Worm (Caenorhabditis elegans) whole organism, young adult: Measurements from ENCODE around the gene D2024.1.
"Not testable (repeated sequence)": the region's sequence is repeated elsewhere in the genome, so short reads cannot be mapped to it uniquely, and the experiment has no call there.

Experiments used
- B0019.2 ChIP-seq: fragments of 200-800 bp; sonication (Bioruptor generic); conservative IDR thresholded peaks from 2 replicates; pipeline ENCODE4 v1.3.6; 2022; ENCODE audit warnings: missing genetic modification reagents, missing genetic modification characterization, missing compliant biosample characterization
- B0336.3 ChIP-seq: fragments of 200-800 bp; sonication (Bioruptor generic); IDR thresholded peaks from 2 replicates; pipeline ENCODE4 v1.3.6; 2022; ENCODE audit warnings: missing genetic modification characterization, missing compliant biosample characterization
- F39B2.1 ChIP-seq: fragments of 200-800 bp; sonication (Bioruptor generic); IDR thresholded peaks from 2 replicates; pipeline ENCODE4 v1.3.6; 2022; ENCODE audit warnings: missing genetic modification reagents, missing genetic modification characterization, missing compliant biosample characterization
- F55B11.4 ChIP-seq: sonication (generic microtip); optimal IDR thresholded peaks from 2 replicates; lab custom pipeline; 2016; ENCODE audit warnings: missing compliant biosample characterization, missing genetic modification characterization, borderline replicate concordance; ENCODE audit not compliant: insufficient read depth
- F57A8.1 ChIP-seq: fragments of 200-800 bp; sonication (Bioruptor generic); optimal IDR thresholded peaks from 2 replicates; lab custom pipeline; 2018; ENCODE audit warnings: mild to moderate bottlenecking, missing genetic modification characterization, moderate library complexity, missing compliant biosample characterization
- K12H6.12 ChIP-seq: fragments of 200-800 bp; sonication (Bioruptor generic); optimal IDR thresholded peaks from 2 replicates; lab custom pipeline; 2018; ENCODE audit warnings: mild to moderate bottlenecking, missing genetic modification characterization, missing compliant biosample characterization
- T26A5.8 ChIP-seq: sonication (generic microtip); optimal IDR thresholded peaks from 2 replicates; lab custom pipeline; 2016; ENCODE audit warnings: missing genetic modification characterization, missing compliant biosample characterization
- Y53G8AR.9 ChIP-seq: fragments of 200-800 bp; sonication (Bioruptor generic); conservative IDR thresholded peaks from 2 replicates; pipeline ENCODE4 v1.3.6; 2022; ENCODE audit warnings: missing genetic modification reagents, missing genetic modification characterization, missing compliant biosample characterization
- Y56A3A.18 ChIP-seq: fragments of 200-800 bp; sonication (Bioruptor generic); IDR thresholded peaks from 2 replicates; pipeline ENCODE4 v1.3.6; 2022; ENCODE audit warnings: missing genetic modification reagents, missing genetic modification characterization, missing compliant biosample characterization
- Y67H2A.10 ChIP-seq: fragments of 200-800 bp; sonication (Bioruptor generic); conservative IDR thresholded peaks from 2 replicates; pipeline ENCODE4 v1.3.6; 2022; ENCODE audit warnings: missing genetic modification reagents, missing genetic modification characterization, missing compliant biosample characterization
- Y79H2A.3 ChIP-seq: fragments of 200-800 bp; sonication (Bioruptor generic); conservative IDR thresholded peaks from 2 replicates; pipeline ENCODE4 v1.3.6; 2022; ENCODE audit warnings: missing genetic modification reagents, missing genetic modification characterization, missing compliant biosample characterization
- ZK185.1 ChIP-seq: sonication (generic microtip); optimal IDR thresholded peaks from 2 replicates; lab custom pipeline; 2016; ENCODE audit warnings: mild to moderate bottlenecking, missing genetic modification characterization, missing compliant biosample characterization; ENCODE audit not compliant: poor library complexity, severe bottlenecking
- ama-1 ChIP-seq, 3 experiments: fragments of 150-350 bp in 1 of 3; sonication (generic microtip) in 2 of 3; optimal IDR thresholded peaks; 2 replicates each; lab custom pipeline; 2014 to 2018; ENCODE audit warnings: missing biosample characterization in 2 of 3, missing genetic modification characterization in 2 of 3, missing genetic modification reagents in 2 of 3
- aptf-2 ChIP-seq: fragments of 200-800 bp; sonication (Bioruptor generic); conservative IDR thresholded peaks from 2 replicates; pipeline ENCODE4 v1.3.6; 2022; ENCODE audit warnings: missing genetic modification reagents, missing genetic modification characterization, missing compliant biosample characterization
- atf-7 ChIP-seq: sonication (generic microtip); optimal IDR thresholded peaks from 2 replicates; lab custom pipeline; 2017; ENCODE audit warnings: mild to moderate bottlenecking, missing genetic modification characterization, missing compliant biosample characterization
- athp-1 ChIP-seq: sonication (generic microtip); optimal IDR thresholded peaks from 2 replicates; lab custom pipeline; 2017; ENCODE audit warnings: mild to moderate bottlenecking, missing genetic modification characterization, missing compliant biosample characterization
- attf-5 ChIP-seq: fragments of 200-800 bp; sonication (Bioruptor generic); optimal IDR thresholded peaks from 2 replicates; lab custom pipeline; 2018; ENCODE audit warnings: mild to moderate bottlenecking, missing genetic modification characterization, missing compliant biosample characterization
- cebp-1 ChIP-seq, 2 experiments: fragments of 200-800 bp in 1 of 2; sonication (Bioruptor generic) in 1 of 2; sonication (generic microtip) in 1 of 2; IDR thresholded peaks in 1 of 2; optimal IDR thresholded peaks in 1 of 2; 2 replicates each; pipeline versions ENCODE4 v1.3.6 to Lab custom; 2017 to 2022; ENCODE audit warnings: missing compliant biosample characterization in 2 of 2, missing genetic modification characterization in 2 of 2, mild to moderate bottlenecking in 1 of 2, missing genetic modification reagents in 1 of 2, moderate library complexity in 1 of 2
- cebp-2 ChIP-seq: fragments of 200-800 bp; sonication (Bioruptor generic); IDR thresholded peaks from 2 replicates; pipeline ENCODE4 v1.3.6; 2022; ENCODE audit warnings: missing genetic modification characterization, missing compliant biosample characterization
- ceh-40 ChIP-seq: fragments of 200-800 bp; sonication (Bioruptor generic); IDR thresholded peaks from 2 replicates; pipeline ENCODE4 v1.3.6; 2022; ENCODE audit warnings: missing genetic modification characterization, missing compliant biosample characterization
- ceh-79 ChIP-seq: sonication (generic microtip); optimal IDR thresholded peaks from 2 replicates; lab custom pipeline; 2017; ENCODE audit warnings: mild to moderate bottlenecking, missing genetic modification characterization, missing compliant biosample characterization
- ets-4 ChIP-seq: fragments of 200-800 bp; sonication (Bioruptor generic); optimal IDR thresholded peaks from 2 replicates; lab custom pipeline; 2018; ENCODE audit warnings: mild to moderate bottlenecking, missing genetic modification characterization, missing compliant biosample characterization
- gei-17 ChIP-seq: fragments of 200-800 bp; sonication (Bioruptor generic); optimal IDR thresholded peaks from 2 replicates; lab custom pipeline; 2018; ENCODE audit warnings: mild to moderate bottlenecking, missing genetic modification characterization, missing compliant biosample characterization
- hrde-1 ChIP-seq: sonication (generic microtip); optimal IDR thresholded peaks from 2 replicates; lab custom pipeline; 2016; ENCODE audit warnings: missing genetic modification characterization, mild to moderate bottlenecking, missing compliant biosample characterization, moderate library complexity, missing genotype, missing genetic modification reagents, borderline replicate concordance
- lag-1 ChIP-seq: fragments of 200-800 bp; sonication (Bioruptor generic); IDR thresholded peaks from 2 replicates; pipeline ENCODE4 v1.3.6; 2022; ENCODE audit warnings: missing genetic modification reagents, missing genetic modification characterization, missing compliant biosample characterization
- let-526 ChIP-seq: fragments of 200-800 bp; sonication (Bioruptor generic); IDR thresholded peaks from 2 replicates; pipeline ENCODE4 v1.3.6; 2022; ENCODE audit warnings: missing genetic modification reagents, missing genetic modification characterization, missing compliant biosample characterization
- lin-26 ChIP-seq: fragments of 200-800 bp; sonication (Bioruptor generic); IDR thresholded peaks from 2 replicates; pipeline ENCODE4 v1.3.6; 2022; ENCODE audit warnings: missing genetic modification reagents, missing genetic modification characterization, missing compliant biosample characterization
- lin-40 ChIP-seq: sonication (generic microtip); optimal IDR thresholded peaks from 2 replicates; lab custom pipeline; 2016; ENCODE audit warnings: missing genetic modification characterization, mild to moderate bottlenecking, missing compliant biosample characterization, missing genotype, missing genetic modification reagents
- lin-54 ChIP-seq: fragments of 200-800 bp; sonication (Bioruptor generic); optimal IDR thresholded peaks from 2 replicates; lab custom pipeline; 2018; ENCODE audit warnings: mild to moderate bottlenecking, missing genetic modification characterization, missing compliant biosample characterization
- lsy-27 ChIP-seq: sonication (generic microtip); optimal IDR thresholded peaks from 2 replicates; lab custom pipeline; 2017; ENCODE audit warnings: missing genetic modification characterization, mild to moderate bottlenecking, missing compliant biosample characterization, antibody characterized with exemption, missing genotype, borderline replicate concordance; ENCODE audit not compliant: insufficient read depth
- madf-8 ChIP-seq: fragments of 200-800 bp; sonication (Bioruptor generic); conservative IDR thresholded peaks from 2 replicates; pipeline ENCODE4 v1.3.6; 2022; ENCODE audit warnings: missing genetic modification reagents, missing genetic modification characterization, missing compliant biosample characterization
- mxl-1 ChIP-seq: sonication (generic microtip); optimal IDR thresholded peaks from 2 replicates; lab custom pipeline; 2016; ENCODE audit warnings: missing genetic modification characterization, missing compliant biosample characterization
- nhr-90 ChIP-seq: sonication (generic microtip); optimal IDR thresholded peaks from 2 replicates; lab custom pipeline; 2016; ENCODE audit warnings: missing genotype, mild to moderate bottlenecking, missing genetic modification characterization, missing compliant biosample characterization
- rcor-1 ChIP-seq: fragments of 200-800 bp; sonication (Bioruptor generic); IDR thresholded peaks from 2 replicates; pipeline ENCODE4 v1.3.6; 2022; ENCODE audit warnings: missing genetic modification reagents, missing genetic modification characterization, missing compliant biosample characterization
- snpc-3.4 ChIP-seq: sonication (generic microtip); optimal IDR thresholded peaks from 2 replicates; lab custom pipeline; 2017; ENCODE audit warnings: missing genetic modification characterization, mild to moderate bottlenecking, missing compliant biosample characterization, antibody characterized with exemption, moderate library complexity, missing genotype, missing genetic modification reagents
- sptf-2 ChIP-seq: fragments of 200-800 bp; sonication (Bioruptor generic); optimal IDR thresholded peaks from 2 replicates; lab custom pipeline; 2018; ENCODE audit warnings: mild to moderate bottlenecking, missing genetic modification characterization, missing compliant biosample characterization
- tbx-9 ChIP-seq: sonication (generic microtip); optimal IDR thresholded peaks from 2 replicates; lab custom pipeline; 2016; ENCODE audit warnings: borderline replicate concordance, missing genetic modification characterization, inconsistent platforms, missing compliant biosample characterization
- unc-62 ChIP-seq: fragments of 150-350 bp; optimal IDR thresholded peaks from 2 replicates; lab custom pipeline; 2014; ENCODE audit warnings: missing biosample characterization, missing genetic modification reagents, missing genetic modification characterization
- xnd-1 ChIP-seq: sonication (generic microtip); optimal IDR thresholded peaks from 2 replicates; lab custom pipeline; 2016; ENCODE audit warnings: missing genotype, missing genetic modification reagents, missing genetic modification characterization, missing compliant biosample characterization
- ztf-18 ChIP-seq: sonication (generic microtip); optimal IDR thresholded peaks from 2 replicates; lab custom pipeline; 2016; ENCODE audit warnings: missing genotype, mild to moderate bottlenecking, missing genetic modification characterization, missing compliant biosample characterization
- ztf-26 ChIP-seq: sonication (generic microtip); optimal IDR thresholded peaks from 2 replicates; lab custom pipeline; 2017; ENCODE audit warnings: missing genetic modification characterization, missing compliant biosample characterization

Gene D2024.1

ce11 chrIV:7247243-7247642 lies at the start of gene D2024.1:
TSS of gene D2024.1 (plus strand) at chrIV:7247543.
- not testable (repeated sequence) for TF ChIP-seq lsy-27; hrde-1 (tag; lab: Kevin White, UChicago); B0019.2 (GFP tag; lab: Robert Waterston, UW)

ce11 chrIV:7203696-7204095 lies 43.6 kb upstream of the D2024.1 start, which contains the start of gene R13A1.3:
TSS of gene R13A1.3 (plus strand) at chrIV:7203996.
- TF ChIP-seq rcor-1 (no peak), K12H6.12 (tag; lab: Kevin White, UChicago) (no peak), Y79H2A.3 (GFP tag; lab: Robert Waterston, UW) (no peak), Y53G8AR.9 (no peak), nhr-90 (tag; lab: Kevin White, UChicago) (no peak), ceh-79 (tag; lab: Kevin White, UChicago) (no peak), ztf-18 (tag; lab: Kevin White, UChicago) (no peak), F39B2.1 (GFP tag; lab: Robert Waterston, UW) (no peak), sptf-2 (GFP tag; lab: Kevin White, UChicago) (no peak), F57A8.1 (GFP tag; lab: Kevin White, UChicago) (no peak), hrde-1 (tag; lab: Kevin White, UChicago) (no peak), ztf-26 (tag; lab: Kevin White, UChicago) (no peak), lin-40 (no peak), lin-54 (GFP tag; lab: Kevin White, UChicago) (no peak), ceh-40 (no peak), mxl-1 (tag; lab: Kevin White, UChicago) (no peak), B0336.3 (no peak), snpc-3.4 (no peak), lin-26 (GFP tag; lab: Robert Waterston, UW) (no peak), tbx-9 (no peak)
- TF ChIP-seq, all 124 proteins: peak for 0

ce11 chrIV:7205969-7206368 lies 41.4 kb upstream of the D2024.1 start, which contains the start of gene kcc-1:
TSS of gene kcc-1 (plus strand) at chrIV:7206269.
- no peak for TF ChIP-seq F55B11.4 (tag; lab: Kevin White, UChicago)
- TF ChIP-seq ama-1 (optimal IDR thresholded peaks at IDR 0.05; lab: Kevin White, UChicago) = no peak
- no peak for TF ChIP-seq ama-1 (GFP tag; optimal IDR thresholded peaks at IDR 0.05; lab: Kevin White, UChicago)
- no peak for TF ChIP-seq K12H6.12 (tag; lab: Kevin White, UChicago)
- TF ChIP-seq Y56A3A.18 (GFP tag; lab: Robert Waterston, UW) = no peak
- TF ChIP-seq ets-4 (GFP tag; lab: Kevin White, UChicago) = no peak

ce11 chrIV:7208961-7209360 lies 38.4 kb upstream of the D2024.1 start:
- no peak for TF ChIP-seq lin-26 (GFP tag; lab: Robert Waterston, UW)

- TF ChIP-seq cebp-1 (GFP tag; IDR thresholded peaks at IDR 0.05; lab: Robert Waterston, UW) (no peak), cebp-1 (tag; optimal IDR thresholded peaks at IDR 0.05; lab: Kevin White, UChicago) (no peak), attf-5 (no peak), madf-8 (GFP tag; lab: Robert Waterston, UW) (peak; percentile 67), cebp-2 (GFP tag; lab: Robert Waterston, UW) (no peak), xnd-1 (tag; lab: Kevin White, UChicago) (peak; percentile 42), Y67H2A.10 (GFP tag; lab: Robert Waterston, UW) (no peak), let-526 (GFP tag; lab: Robert Waterston, UW) (no peak), unc-62 (GFP tag; lab: Kevin White, UChicago) (no peak), atf-7 (tag; lab: Kevin White, UChicago) (no peak), gei-17 (GFP tag; lab: Kevin White, UChicago) (no peak), B0336.3 (no peak), ets-4 (GFP tag; lab: Kevin White, UChicago) (no peak), aptf-2 (GFP tag; lab: Robert Waterston, UW) (peak; percentile 83), lag-1 (no peak), athp-1 (no peak), T26A5.8 (tag; lab: Kevin White, UChicago) (no peak), ZK185.1 (tag; lab: Kevin White, UChicago) (no peak), snpc-3.4 (no peak)
These were observed 36.0 kb upstream of the D2024.1 start for ce11 chrIV:7211313-7211712.
